Worm (Caenorhabditis elegans) whole organism, late embryonic: Measurements from ENCODE around the gene cpr-2.

Experiments
- C38D4.7 ChIP-seq: fragments of 200-800 bp; sonication (Bioruptor generic); optimal IDR thresholded peaks from 2 replicates; lab custom pipeline; 2018; ENCODE audit warnings: mild to moderate bottlenecking, missing genetic modification characterization, moderate library complexity, missing compliant biosample characterization
- Y22D7AL.16 ChIP-seq: sonication (generic microtip); optimal IDR thresholded peaks from 2 replicates; lab custom pipeline; 2016; ENCODE audit warnings: missing genetic modification characterization, missing compliant biosample characterization
- ama-1 ChIP-seq: fragments of 150-350 bp; optimal IDR thresholded peaks from 2 replicates; lab custom pipeline; 2014
- dmd-4 ChIP-seq: sonication (generic microtip); optimal IDR thresholded peaks from 2 replicates; lab custom pipeline; 2016; ENCODE audit warnings: borderline replicate concordance, missing genetic modification characterization, missing compliant biosample characterization
- nhr-11 ChIP-seq: fragments of 150-350 bp; optimal IDR thresholded peaks from 2 replicates; lab custom pipeline; 2014; ENCODE audit warnings: missing biosample characterization, missing genetic modification characterization
- npax-4 ChIP-seq: sonication (generic microtip); optimal IDR thresholded peaks from 2 replicates; lab custom pipeline; 2016; ENCODE audit warnings: missing genetic modification characterization, missing compliant biosample characterization

ce11 chrV:16505828-16506227 lies 28.1 kb downstream of the cpr-2 start, which contains the start of gene nhr-54:
- TF ChIP-seq nhr-11 (tag; lab: Kevin White, UChicago): no peak
- TF ChIP-seq ama-1: no peak
- no peak for TF ChIP-seq npax-4
- TF ChIP-seq Y22D7AL.16: no peak
- no peak for TF ChIP-seq dmd-4 (tag; lab: Kevin White, UChicago)
- no peak for TF ChIP-seq C38D4.7
